Worm (Caenorhabditis elegans) whole organism, L3 larva: ENCODE results near the gene W01H2.2.
A peak's percentile ranks its signal among the peaks of the same experiment; 100 is the strongest.
"Not testable (repeated sequence)": the region's sequence is repeated elsewhere in the genome, so short reads cannot be mapped to it uniquely, and the experiment has no call there.

Source experiments
- R02D3.7 ChIP-seq: fragments of 150-350 bp; optimal IDR thresholded peaks from 2 replicates; lab custom pipeline; 2014; ENCODE audit warnings: missing biosample characterization, missing genetic modification characterization
- ZK546.5 ChIP-seq: sonication (generic microtip); optimal IDR thresholded peaks from 2 replicates; lab custom pipeline; 2017; ENCODE audit warnings: missing biosample characterization, missing genetic modification characterization
- aly-2 ChIP-seq: fragments of 150-350 bp; optimal IDR thresholded peaks from 2 replicates; lab custom pipeline; 2014; ENCODE audit warnings: missing biosample characterization, missing genetic modification characterization
- ama-1 ChIP-seq: fragments of 150-350 bp; optimal IDR thresholded peaks from 2 replicates; lab custom pipeline; 2018
- ceh-16 ChIP-seq: sonication (generic microtip); optimal IDR thresholded peaks from 2 replicates; lab custom pipeline; 2017; ENCODE audit warnings: missing biosample characterization, missing genetic modification characterization
- ceh-28 ChIP-seq: fragments of 150-350 bp; optimal IDR thresholded peaks from 2 replicates; lab custom pipeline; 2014; ENCODE audit warnings: missing biosample characterization, missing genetic modification reagents, missing genetic modification characterization
- ceh-82 ChIP-seq: fragments of 150-350 bp; optimal IDR thresholded peaks from 2 replicates; lab custom pipeline; 2014; ENCODE audit warnings: missing biosample characterization, missing genetic modification characterization
- daf-12 ChIP-seq: fragments of 150-350 bp; optimal IDR thresholded peaks from 2 replicates; lab custom pipeline; 2014; ENCODE audit warnings: missing biosample characterization, missing genetic modification reagents, missing genetic modification characterization
- egl-27 ChIP-seq: sonication (generic microtip); optimal IDR thresholded peaks from 4 replicates; lab custom pipeline; 2017; ENCODE audit warnings: missing biosample characterization, missing genetic modification reagents, missing genetic modification characterization
- egl-5 ChIP-seq: fragments of 150-350 bp; optimal IDR thresholded peaks from 2 replicates; lab custom pipeline; 2017; ENCODE audit warnings: missing biosample characterization, missing genetic modification reagents, missing genetic modification characterization, inconsistent platforms
- elt-2 ChIP-seq: sonication (generic microtip); optimal IDR thresholded peaks from 2 replicates; lab custom pipeline; 2016; ENCODE audit warnings: missing genetic modification reagents, mild to moderate bottlenecking, missing genetic modification characterization, missing compliant biosample characterization
- elt-3 ChIP-seq, 3 experiments: fragments of 150-350 bp in 1 of 3; sonication (generic microtip) in 2 of 3; optimal IDR thresholded peaks; 2 replicates in 2 of 3; 4 replicates in 1 of 3; lab custom pipeline; 2014 to 2017; ENCODE audit warnings: missing biosample characterization in 3 of 3, missing genetic modification characterization in 3 of 3
- eor-1 ChIP-seq, 2 experiments: fragments of 150-350 bp; optimal IDR thresholded peaks; 2 replicates each; lab custom pipeline; 2014 to 2018; ENCODE audit warnings: missing biosample characterization in 2 of 2, missing genetic modification characterization in 2 of 2
- fkh-10 ChIP-seq: sonication (generic microtip); optimal IDR thresholded peaks from 2 replicates; lab custom pipeline; 2017; ENCODE audit warnings: missing biosample characterization, missing genetic modification reagents, missing genetic modification characterization
- fos-1 ChIP-seq: fragments of 150-350 bp; optimal IDR thresholded peaks from 2 replicates; lab custom pipeline; 2014; ENCODE audit warnings: missing biosample characterization, missing genetic modification characterization
- hmg-11 ChIP-seq: sonication (generic microtip); optimal IDR thresholded peaks from 2 replicates; lab custom pipeline; 2016; ENCODE audit warnings: missing genetic modification characterization, missing compliant biosample characterization
- jun-1 ChIP-seq: fragments of 150-350 bp; optimal IDR thresholded peaks from 2 replicates; lab custom pipeline; 2014; ENCODE audit warnings: missing biosample characterization, missing genetic modification reagents, missing genetic modification characterization
- mdl-1 ChIP-seq: fragments of 150-350 bp; optimal IDR thresholded peaks from 2 replicates; lab custom pipeline; 2014; ENCODE audit warnings: missing biosample characterization, missing genetic modification characterization
- mml-1 ChIP-seq: fragments of 150-350 bp; sonication (generic microtip); optimal IDR thresholded peaks from 3 replicates; lab custom pipeline; 2014; ENCODE audit warnings: missing biosample characterization, missing genetic modification characterization
- nhr-23 ChIP-seq: fragments of 150-350 bp; optimal IDR thresholded peaks from 2 replicates; lab custom pipeline; 2014; ENCODE audit warnings: missing biosample characterization, missing genetic modification reagents, missing genetic modification characterization
- nhr-237 ChIP-seq: fragments of 150-350 bp; optimal IDR thresholded peaks from 2 replicates; lab custom pipeline; 2014; ENCODE audit warnings: missing biosample characterization, missing genetic modification characterization
- nhr-28 ChIP-seq: fragments of 150-350 bp; optimal IDR thresholded peaks from 2 replicates; lab custom pipeline; 2014; ENCODE audit warnings: missing biosample characterization, missing genetic modification characterization
- nhr-43 ChIP-seq: sonication (generic microtip); optimal IDR thresholded peaks from 2 replicates; lab custom pipeline; 2016; ENCODE audit warnings: mild to moderate bottlenecking, missing genetic modification characterization, missing compliant biosample characterization; ENCODE audit not compliant: poor library complexity, severe bottlenecking
- nhr-67 ChIP-seq: fragments of 150-350 bp; optimal IDR thresholded peaks from 2 replicates; lab custom pipeline; 2014; ENCODE audit warnings: missing biosample characterization, missing genetic modification characterization
- nhr-76 ChIP-seq: fragments of 150-350 bp; sonication (generic microtip); optimal IDR thresholded peaks from 5 replicates; lab custom pipeline; 2014; ENCODE audit warnings: missing biosample characterization, missing genetic modification characterization
- nhr-77 ChIP-seq: fragments of 150-350 bp; optimal IDR thresholded peaks from 2 replicates; lab custom pipeline; 2014; ENCODE audit warnings: missing biosample characterization, missing genetic modification characterization
- pha-4 ChIP-seq: fragments of 150-350 bp; optimal IDR thresholded peaks from 2 replicates; lab custom pipeline; 2014; ENCODE audit warnings: missing biosample characterization, missing genetic modification reagents, missing genetic modification characterization
- pqm-1 ChIP-seq: fragments of 150-350 bp; optimal IDR thresholded peaks from 2 replicates; lab custom pipeline; 2017; ENCODE audit warnings: missing biosample characterization, missing genetic modification characterization, inconsistent platforms
- snpc-4 ChIP-seq: fragments of 150-350 bp; optimal IDR thresholded peaks from 2 replicates; lab custom pipeline; 2014; ENCODE audit warnings: missing biosample characterization, missing genetic modification characterization
- ztf-4 ChIP-seq: fragments of 150-350 bp; optimal IDR thresholded peaks from 2 replicates; lab custom pipeline; 2014; ENCODE audit warnings: missing biosample characterization, missing genetic modification characterization

Gene W01H2.2

DNA sequence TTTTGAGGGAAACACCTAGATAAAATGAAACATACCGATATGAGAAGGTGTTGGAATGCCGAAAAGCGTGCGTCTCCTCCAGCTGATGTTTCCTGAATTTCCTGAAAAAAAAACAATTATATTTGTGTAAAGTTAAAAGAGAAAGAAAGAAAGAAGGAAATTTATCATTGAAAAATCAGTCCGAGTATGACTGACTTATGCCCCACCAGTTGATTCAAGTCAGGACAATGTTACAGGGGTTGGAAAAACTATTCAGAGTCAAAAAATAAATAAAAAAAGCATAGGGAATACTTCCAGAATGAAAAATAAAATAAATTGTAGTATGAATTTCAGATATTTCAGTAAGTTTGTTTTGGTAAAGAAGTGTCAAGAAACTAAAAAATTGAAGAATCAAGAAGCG, 10.9 kb downstream of the W01H2.2 start, which contains the start of gene F20B6.9:
Gene F20B6.9 (minus strand): TSS at position 101 of the 400 bp plus-strand sequence.
- TF ChIP-seq eor-1 (tag; optimal IDR thresholded peaks at IDR 0.05; lab: Kevin White, UChicago); mml-1; ceh-28 (tag; lab: Kevin White, UChicago): not testable (repeated sequence)
- TF ChIP-seq, all 47 proteins: peak for 0; not testable (repeated sequence) for 47

ce11 chrX:4202114-4202513, 16.1 kb downstream of the W01H2.2 start, which contains the start of gene F20B6.6:
TSS of gene F20B6.6 (minus strand) at chrX:4202214.
- TF ChIP-seq elt-3 (tag; optimal IDR thresholded peaks at IDR 0.05; lab: Kevin White, UChicago); fkh-10 (GFP tag; lab: Kevin White, UChicago); snpc-4 (tag; lab: Kevin White, UChicago): not testable (repeated sequence)

DNA sequence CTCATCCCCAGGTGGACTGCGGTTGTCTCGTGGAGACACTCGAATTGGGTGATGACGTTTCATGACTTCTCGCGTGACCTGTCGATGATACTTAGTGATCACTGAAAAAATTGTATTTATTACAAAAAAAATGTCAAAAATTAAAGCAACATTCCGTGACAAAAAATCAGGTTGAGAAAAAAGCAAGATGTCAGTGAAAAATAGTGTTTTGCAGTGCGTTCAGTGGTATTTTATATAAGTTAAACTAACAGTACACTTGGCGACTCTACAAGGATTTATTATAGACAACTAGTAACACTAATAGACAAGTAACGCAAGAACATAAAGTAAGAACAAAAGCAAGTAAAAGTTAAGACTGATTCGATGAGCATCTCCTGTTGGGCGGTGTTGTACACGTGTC, 18.4 kb downstream of the W01H2.2 start, which contains the start of gene F20B6.5:
Gene F20B6.5 (minus strand): TSS at position 101 of the 400 bp plus-strand sequence.
- TF ChIP-seq egl-5; ZK546.5; egl-27 (tag; lab: Kevin White, UChicago): not testable (repeated sequence)

DNA sequence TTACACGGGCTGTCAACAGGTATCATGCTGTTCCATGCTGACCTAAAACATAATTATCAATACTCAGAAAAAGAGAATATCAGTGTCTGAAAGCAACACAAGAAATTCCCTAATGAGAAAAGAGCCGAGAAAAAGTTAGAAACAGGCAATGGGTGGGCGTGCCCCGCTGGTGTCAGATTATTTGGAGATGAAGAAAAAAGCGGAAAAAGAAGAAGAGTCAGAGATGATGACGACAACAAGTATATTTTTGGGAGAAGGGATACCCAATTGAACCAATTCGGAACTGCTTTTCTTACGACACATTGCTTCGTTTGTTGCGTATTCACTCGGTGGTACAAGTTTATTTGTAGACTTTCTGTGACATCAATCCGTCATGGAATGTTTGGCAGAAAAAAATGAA, 21.8 kb downstream of the W01H2.2 start, which contains the start of gene F20B6.4:
Gene F20B6.4 (minus strand): TSS at position 101 of the 400 bp plus-strand sequence.
- TF ChIP-seq eor-1 (tag; optimal IDR thresholded peaks at IDR 0.05; lab: Kevin White, UChicago) (no peak), nhr-76 (no peak), fos-1 (no peak), nhr-28 (tag; lab: Kevin White, UChicago) (no peak), elt-2 (tag; lab: Kevin White, UChicago) (no peak), nhr-237 (tag; lab: Kevin White, UChicago) (no peak), hmg-11 (tag; lab: Kevin White, UChicago) (no peak), mdl-1 (tag; lab: Kevin White, UChicago) (no peak), mml-1 (no peak), ceh-16 (tag; lab: Kevin White, UChicago) (no peak), nhr-67 (tag; lab: Kevin White, UChicago) (no peak)

DNA sequence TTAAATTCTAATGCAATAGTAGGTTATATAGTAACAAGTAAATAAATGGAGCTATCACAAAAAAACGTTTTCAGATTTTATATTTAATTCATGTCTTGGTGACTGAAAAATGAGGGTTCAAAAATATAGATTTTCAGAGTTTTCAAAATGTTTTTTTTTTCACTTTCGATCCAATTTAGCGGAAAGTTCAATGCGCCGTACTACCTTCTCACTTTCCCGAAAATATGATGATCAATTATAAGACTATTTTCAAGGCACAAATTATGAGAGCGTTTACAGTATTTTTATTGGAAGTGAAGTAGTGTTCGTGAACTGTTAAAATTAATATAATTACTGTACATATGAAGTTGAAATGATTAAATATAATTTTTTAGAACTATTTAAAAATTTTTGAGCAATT, 25.2 kb downstream of the W01H2.2 start:
- TF ChIP-seq elt-2 (tag; lab: Kevin White, UChicago), result peak; percentile 39
- TF ChIP-seq elt-3 (tag; optimal IDR thresholded peaks at IDR 0.05; lab: Kevin White, UChicago), result no peak
- TF ChIP-seq jun-1, result no peak
- TF ChIP-seq ZK546.5, result no peak
- TF ChIP-seq mdl-1 (tag; lab: Kevin White, UChicago), result no peak
- no peak for TF ChIP-seq nhr-76
- TF ChIP-seq pha-4 (tag; lab: Kevin White, UChicago), result no peak
- no peak for TF ChIP-seq nhr-77 (tag; lab: Kevin White, UChicago)
- TF ChIP-seq ama-1 (lab: Kevin White, UChicago), result no peak
- no peak for TF ChIP-seq R02D3.7
- no peak for TF ChIP-seq nhr-67 (tag; lab: Kevin White, UChicago)
- peak; percentile 71 for TF ChIP-seq nhr-43 (tag; lab: Kevin White, UChicago)
- peak; percentile 43 for TF ChIP-seq aly-2 (tag; lab: Kevin White, UChicago)
- TF ChIP-seq nhr-23, result peak; percentile 20
- no peak for TF ChIP-seq ceh-16 (tag; lab: Kevin White, UChicago)
- TF ChIP-seq ztf-4 (tag; lab: Kevin White, UChicago), result no peak
- no peak for TF ChIP-seq fkh-10 (GFP tag; lab: Kevin White, UChicago)

- TF ChIP-seq aly-2 (tag; lab: Kevin White, UChicago) (no peak), snpc-4 (tag; lab: Kevin White, UChicago) (no peak), jun-1 (no peak), ZK546.5 (no peak), eor-1 (tag; optimal IDR thresholded peaks at IDR 0.05; lab: Kevin White, UChicago) (no peak), nhr-237 (tag; lab: Kevin White, UChicago) (no peak), nhr-23 (no peak), pqm-1 (tag; lab: Kevin White, UChicago) (no peak), ceh-82 (tag; lab: Kevin White, UChicago) (no peak), ceh-28 (tag; lab: Kevin White, UChicago) (no peak), daf-12 (no peak)
These were observed 26.0 kb downstream of the W01H2.2 start for ce11 chrX:4192235-4192634.
